Fruit fly (Drosophila melanogaster): ENCODE data around the gene Polr1C.

dm6 chr2L:4981278-4981966 lies 12.6 kb downstream of the Polr1C start, which contains the start of the genes CG8892 and CG34126:
- TF ChIP-seq CG32264 (GFP tag; optimal IDR thresholded peaks at IDR 0.05) (peak; percentile 93), Dfd (GFP tag; optimal IDR thresholded peaks at IDR 0.05) (no peak), Myc (optimal IDR thresholded peaks at IDR 0.05) (peak; percentile 62), ey (GFP tag; optimal IDR thresholded peaks at IDR 0.05) (peak; percentile 97), Abd-B (GFP tag; optimal IDR thresholded peaks at IDR 0.05) (no peak), usp (GFP tag; optimal IDR thresholded peaks at IDR 0.05) (no peak)

Measured in whole organism, wandering third instar larva.